Fruit fly (Drosophila melanogaster): Measurements from ENCODE around the gene CG11369.

The CG11369 gene

dm6 chrX:7552109-7552508, 22.0 kb upstream of the CG11369 start (continued):
- peak; percentile 60 for TF ChIP-seq ara (GFP tag; IDR thresholded peaks at IDR 0.05)
- TF ChIP-seq Spps (tag; optimal IDR thresholded peaks at IDR 0.05): no peak
- peak; percentile 19 for TF ChIP-seq CG16863 (GFP tag; optimal IDR thresholded peaks at IDR 0.05)
- peak; percentile 51 for TF ChIP-seq gsb-n (tag; optimal IDR thresholded peaks at IDR 0.05)
- TF ChIP-seq CG7839 (tag; optimal IDR thresholded peaks at IDR 0.05): peak; percentile 23
- no peak for TF ChIP-seq B-H1 (GFP tag; IDR thresholded peaks at IDR 0.05)
- TF ChIP-seq CG10147 (GFP tag; optimal IDR thresholded peaks at IDR 0.05): no peak
- no peak for TF ChIP-seq CG2199 (GFP tag; IDR thresholded peaks at IDR 0.05)
- no peak for TF ChIP-seq CG6683 (GFP tag; optimal IDR thresholded peaks at IDR 0.05)
- no peak for TF ChIP-seq CG2116 (GFP tag; optimal IDR thresholded peaks at IDR 0.05)
- no peak for TF ChIP-seq disco-r (GFP tag; optimal IDR thresholded peaks at IDR 0.05)
- TF ChIP-seq CG2129 (GFP tag; IDR thresholded peaks at IDR 0.05; ENCODE audit: partially characterized antibody): no peak
- TF ChIP-seq CG18619 (GFP tag; optimal IDR thresholded peaks at IDR 0.05): no peak
- TF ChIP-seq CG12155 (GFP tag; optimal IDR thresholded peaks at IDR 0.05): no peak
- TF ChIP-seq CG14014 (GFP tag; IDR thresholded peaks at IDR 0.05): no peak
- TF ChIP-seq NK7.1 (GFP tag; optimal IDR thresholded peaks at IDR 0.05): no peak
- TF ChIP-seq Dp (GFP tag; optimal IDR thresholded peaks at IDR 0.05): no peak
- TF ChIP-seq CG10267 (tag; optimal IDR thresholded peaks at IDR 0.05): peak; percentile 56
- no peak for TF ChIP-seq CG4617 (GFP tag; optimal IDR thresholded peaks at IDR 0.05; ENCODE audit: borderline replicate concordance)
- TF ChIP-seq D19A (tag; optimal IDR thresholded peaks at IDR 0.05): peak; percentile 37
- TF ChIP-seq row (GFP tag; IDR thresholded peaks at IDR 0.05): 0 out of 3 replicates have a peak, but pooled peaks have one; percentile 14
- TF ChIP-seq toy (GFP tag; IDR thresholded peaks at IDR 0.05): no peak
- peak in 1 of 2 experiments; percentile 53 for TF ChIP-seq bsh (GFP tag; optimal IDR thresholded peaks at IDR 0.05)
- peak; percentile 7 for TF ChIP-seq CG8089 (GFP tag; optimal IDR thresholded peaks at IDR 0.05)
- no peak for TF ChIP-seq sob (GFP tag; IDR thresholded peaks at IDR 0.05)
- TF ChIP-seq bigmax (GFP tag; optimal IDR thresholded peaks at IDR 0.05): no peak
- peak; percentile 29 for TF ChIP-seq ac (GFP tag; optimal IDR thresholded peaks at IDR 0.05)
- TF ChIP-seq CG6854 (GFP tag; optimal IDR thresholded peaks at IDR 0.05): no peak
- no peak for TF ChIP-seq Hand (GFP tag; optimal IDR thresholded peaks at IDR 0.05)
- TF ChIP-seq klu (GFP tag; IDR thresholded peaks at IDR 0.05): no peak
- TF ChIP-seq danr (GFP tag; IDR thresholded peaks at IDR 0.05): no peak
- no peak for TF ChIP-seq sima (GFP tag; optimal IDR thresholded peaks at IDR 0.05)
- TF ChIP-seq CG5245 (GFP tag; optimal IDR thresholded peaks at IDR 0.05): no peak
- no peak for TF ChIP-seq CG11696 (GFP tag; IDR thresholded peaks at IDR 0.05)
- TF ChIP-seq CG4424 (GFP tag; optimal IDR thresholded peaks at IDR 0.05): peak; percentile 34
- TF ChIP-seq Trl (optimal IDR thresholded peaks at IDR 0.05): no peak
- TF ChIP-seq Trl (GFP tag; optimal IDR thresholded peaks at IDR 0.05): no peak
- no peak for TF ChIP-seq CG11560 (tag; IDR thresholded peaks at IDR 0.05)
- TF ChIP-seq BEAF-32 (GFP tag; optimal IDR thresholded peaks at IDR 0.05): no peak
- no peak for TF ChIP-seq Usf (GFP tag; optimal IDR thresholded peaks at IDR 0.05)
- no peak for TF ChIP-seq bbx (GFP tag; IDR thresholded peaks at IDR 0.05; ENCODE audit: partially characterized antibody)
- no peak for TF ChIP-seq CG11695 (GFP tag; IDR thresholded peaks at IDR 0.05)
- TF ChIP-seq dan (GFP tag; IDR thresholded peaks at IDR 0.05): no peak
- no peak for TF ChIP-seq CG17612 (GFP tag; IDR thresholded peaks at IDR 0.05)
- no peak for TF ChIP-seq salm (tag; optimal IDR thresholded peaks at IDR 0.05)
- TF ChIP-seq CG8359 (GFP tag; optimal IDR thresholded peaks at IDR 0.05; ENCODE audit: borderline replicate concordance): no peak
- TF ChIP-seq pum (GFP tag; optimal IDR thresholded peaks at IDR 0.05): peak; percentile 18
- TF ChIP-seq HHEX (GFP tag; optimal IDR thresholded peaks at IDR 0.05): no peak
- TF ChIP-seq CG17361 (GFP tag; IDR thresholded peaks at IDR 0.05): 0 out of 3 replicates have a peak, but pooled peaks have one; percentile 32
- TF ChIP-seq CG9797 (GFP tag; optimal IDR thresholded peaks at IDR 0.05): no peak
- no peak for TF ChIP-seq lov (optimal IDR thresholded peaks at IDR 0.05)
- 0 out of 3 replicates have a peak, but pooled peaks have one; percentile 33 for TF ChIP-seq lov (GFP tag; IDR thresholded peaks at IDR 0.05)
